Fruit fly (Drosophila melanogaster) whole organism, adult: ENCODE data around the gene S6k.

ENCODE experiments used
- CG7101 ChIP-seq: fragments of 200-800 bp; sonication (Bioruptor generic); optimal IDR thresholded peaks from 2 replicates; lab custom pipeline; 2018; ENCODE audit warnings: missing biosample characterization, mild to moderate bottlenecking, missing genetic modification characterization, moderate library complexity
- Mnt ChIP-seq: fragments of 200-800 bp; sonication (Bioruptor generic); optimal IDR thresholded peaks from 2 replicates; lab custom pipeline; 2016; ENCODE audit warnings: missing biosample characterization, mild to moderate bottlenecking, missing genetic modification characterization
- tj ChIP-seq: fragments of 200-800 bp; sonication (Bioruptor generic); optimal IDR thresholded peaks from 3 replicates; lab custom pipeline; 2017; ENCODE audit warnings: missing biosample characterization, mild to moderate bottlenecking, missing genetic modification characterization, moderate library complexity

DNA sequence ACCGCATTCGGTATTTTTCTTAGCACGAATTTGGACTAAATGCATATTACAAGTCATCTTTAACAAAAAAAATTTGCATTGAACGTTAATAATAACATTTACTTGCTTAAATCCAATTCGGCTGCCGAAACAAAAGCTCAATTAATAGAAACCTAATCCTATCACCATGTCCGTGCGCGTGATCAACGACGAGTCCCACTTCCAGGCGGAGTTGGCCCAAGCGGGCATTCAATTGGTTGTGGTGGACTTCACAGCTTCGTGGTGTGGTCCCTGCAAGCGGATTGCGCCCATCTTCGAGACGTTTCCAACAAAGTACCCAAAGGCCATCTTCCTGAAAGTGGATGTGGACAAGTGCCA is 44.9 kb downstream of the S6k start, which contains the start of gene Txl:
- TF ChIP-seq CG7101 (tag; lab: Kevin White, UChicago), result no peak
- TF ChIP-seq tj, result no peak
- TF ChIP-seq Mnt (GFP tag; lab: Kevin White, UChicago), result no peak
